Fruit fly (Drosophila melanogaster): ENCODE results near the gene CG12170.

The CG12170 gene

DNA sequence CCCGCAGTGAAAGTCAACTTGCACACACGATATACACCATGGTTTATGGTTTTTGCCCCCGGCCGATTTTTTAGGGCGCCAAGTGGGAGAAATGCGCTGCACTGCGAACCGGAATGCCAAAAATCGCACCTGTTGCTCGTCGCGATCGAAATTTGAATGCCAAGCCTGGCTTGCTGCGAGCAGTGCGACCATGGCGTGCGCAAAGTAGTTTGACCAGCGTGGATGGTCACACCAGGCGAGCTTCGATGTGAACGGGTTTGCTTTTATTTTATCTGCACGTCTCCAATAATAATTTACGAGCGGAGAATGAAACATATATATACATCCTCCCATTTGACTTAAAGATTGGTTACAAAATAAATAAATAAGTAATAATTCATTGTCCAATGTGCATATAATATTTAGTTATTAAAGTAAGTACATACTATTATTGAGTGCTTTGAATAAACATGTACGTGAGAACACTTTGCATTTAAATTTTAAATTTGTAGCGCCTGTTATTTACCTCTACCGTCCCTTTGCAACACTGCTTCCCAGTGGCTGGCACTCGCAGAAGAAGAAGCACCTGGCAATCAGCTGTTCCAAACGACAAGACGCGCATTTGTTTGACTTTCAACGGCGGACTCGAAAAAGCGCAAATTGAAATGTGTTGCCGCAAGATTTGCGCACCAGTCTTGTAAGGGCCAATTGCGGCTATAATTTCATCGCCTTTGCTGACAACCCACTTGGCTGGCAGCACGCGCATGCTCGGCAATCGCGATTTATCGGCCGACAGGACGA, 48.4 kb downstream of the CG12170 start, which contains the start of the genes Rab23 and plx (continued):
- no peak for TF ChIP-seq CG6791 (GFP tag; IDR thresholded peaks at IDR 0.05; ENCODE audit: partially characterized antibody)
- TF ChIP-seq Hr78 (GFP tag; optimal IDR thresholded peaks at IDR 0.05) = no peak
- TF ChIP-seq Bteb2 (GFP tag; optimal IDR thresholded peaks at IDR 0.05) = no peak
- TF ChIP-seq sima (GFP tag; optimal IDR thresholded peaks at IDR 0.05) = no peak
- no peak for TF ChIP-seq CG31388 (GFP tag; optimal IDR thresholded peaks at IDR 0.05)
- TF ChIP-seq nerfin-2 (GFP tag; IDR thresholded peaks at IDR 0.05; ENCODE audit: partially characterized antibody) = no peak; the same call in 1 of the 2 replicates
- no peak for TF ChIP-seq pita (GFP tag; optimal IDR thresholded peaks at IDR 0.05)
- no peak; the same call in 1 of the 2 replicates for TF ChIP-seq Atf6 (GFP tag; IDR thresholded peaks at IDR 0.05)
- TF ChIP-seq tap (tag; optimal IDR thresholded peaks at IDR 0.05) = no peak
- peak; percentile 34 for TF ChIP-seq nmo (GFP tag; optimal IDR thresholded peaks at IDR 0.05)
- no peak for TF ChIP-seq CG32532 (GFP tag; IDR thresholded peaks at IDR 0.05)
- TF ChIP-seq NfI (GFP tag; optimal IDR thresholded peaks at IDR 0.05) = peak; percentile 28
- TF ChIP-seq tin (GFP tag; optimal IDR thresholded peaks at IDR 0.05) = peak; percentile 26
- TF ChIP-seq vfl (GFP tag; optimal IDR thresholded peaks at IDR 0.05) = peak; percentile 26
- peak; percentile 93 for TF ChIP-seq pzg (GFP tag; optimal IDR thresholded peaks at IDR 0.05)
- TF ChIP-seq her (GFP tag; optimal IDR thresholded peaks at IDR 0.05) = no peak
- peak; percentile 46 for TF ChIP-seq Dref (GFP tag; IDR thresholded peaks at IDR 0.05)
- 0 out of 2 replicates have a peak, but pooled peaks have one; percentile 11 for TF ChIP-seq chm (GFP tag; IDR thresholded peaks at IDR 0.05)
- no peak for TF ChIP-seq Six4 (GFP tag; optimal IDR thresholded peaks at IDR 0.05)
- peak; percentile 1 for TF ChIP-seq CG7556 (GFP tag; optimal IDR thresholded peaks at IDR 0.05)
- TF ChIP-seq ems (GFP tag; optimal IDR thresholded peaks at IDR 0.05) = peak; percentile 52
- TF ChIP-seq jing (GFP tag; optimal IDR thresholded peaks at IDR 0.05) = no peak
- TF ChIP-seq CG9609 (GFP tag; optimal IDR thresholded peaks at IDR 0.05) = no peak
- no peak for TF ChIP-seq gsb (GFP tag; IDR thresholded peaks at IDR 0.05)
- TF ChIP-seq CG12659 (GFP tag; optimal IDR thresholded peaks at IDR 0.05) = peak; percentile 63
- TF ChIP-seq Dp (GFP tag; optimal IDR thresholded peaks at IDR 0.05) = peak; percentile 99
- TF ChIP-seq maf-S (GFP tag; optimal IDR thresholded peaks at IDR 0.05) = no peak
- no peak for TF ChIP-seq dati (GFP tag; IDR thresholded peaks at IDR 0.05)
- no peak for TF ChIP-seq lab (GFP tag; optimal IDR thresholded peaks at IDR 0.05)
- TF ChIP-seq seq (GFP tag; IDR thresholded peaks at IDR 0.05) = peak; percentile 16; the same call in 1 of the 2 replicates
- no peak for TF ChIP-seq dysf (GFP tag; IDR thresholded peaks at IDR 0.05)
- no peak for TF ChIP-seq Sry-β (GFP tag; optimal IDR thresholded peaks at IDR 0.05)
- TF ChIP-seq CG7745 (tag; optimal IDR thresholded peaks at IDR 0.05) = no peak
- peak; percentile 96 to 99 for TF ChIP-seq crp (GFP tag; optimal IDR thresholded peaks at IDR 0.05)
- TF ChIP-seq Rfx (GFP tag; IDR thresholded peaks at IDR 0.05) = peak; percentile 11; the same call in 1 of the 2 replicates
- TF ChIP-seq ato (GFP tag; IDR thresholded peaks at IDR 0.05; ENCODE audit: partially characterized antibody) = 0 out of 2 replicates have a peak, but pooled peaks have one; percentile 26
- peak; percentile 16 for TF ChIP-seq shn (GFP tag; optimal IDR thresholded peaks at IDR 0.05)
- TF ChIP-seq CG9215 (GFP tag; IDR thresholded peaks at IDR 0.05) = no peak
- TF ChIP-seq zf30C (GFP tag; optimal IDR thresholded peaks at IDR 0.05) = no peak
- TF ChIP-seq so (GFP tag; IDR thresholded peaks at IDR 0.05) = no peak
- TF ChIP-seq HLH54F (GFP tag; optimal IDR thresholded peaks at IDR 0.05) = peak; percentile 35
- TF ChIP-seq BEAF-32 (GFP tag; optimal IDR thresholded peaks at IDR 0.05) = peak; percentile 55
- no peak for TF ChIP-seq CG2875 (GFP tag; optimal IDR thresholded peaks at IDR 0.05)
- TF ChIP-seq CG1233 (GFP tag; optimal IDR thresholded peaks at IDR 0.05) = peak; percentile 18
- no peak for TF ChIP-seq Lim3 (GFP tag; IDR thresholded peaks at IDR 0.05)
- TF ChIP-seq CG14965 (GFP tag; optimal IDR thresholded peaks at IDR 0.05; ENCODE audit: borderline replicate concordance) = no peak
- no peak for TF ChIP-seq Drgx (GFP tag; IDR thresholded peaks at IDR 0.05)
- peak; percentile 59 for TF ChIP-seq Med (GFP tag)
